Worm (Caenorhabditis elegans) whole organism, L4 larva: ENCODE results near the gene ZK1073.2.

Experiments used
- F44E2.7 ChIP-seq: fragments of 200-800 bp; sonication (Bioruptor generic); IDR thresholded peaks from 2 replicates; pipeline ENCODE4 v2.1.2; 2022; ENCODE audit warnings: missing genetic modification characterization, missing compliant biosample characterization
- T20F7.1 ChIP-seq: fragments of 200-800 bp; sonication (Bioruptor generic); optimal IDR thresholded peaks from 2 replicates; lab custom pipeline; 2018; ENCODE audit warnings: mild to moderate bottlenecking, missing genetic modification characterization, missing compliant biosample characterization
- Y105C5A.15 ChIP-seq: fragments of 200-800 bp; sonication (Bioruptor generic); IDR thresholded peaks from 2 replicates; pipeline ENCODE4 v1.3.6; 2022; ENCODE audit warnings: missing genetic modification characterization, missing compliant biosample characterization
- Y48G9A.11 ChIP-seq: fragments of 200-800 bp; sonication (Bioruptor generic); IDR thresholded peaks from 2 replicates; pipeline ENCODE4 v1.3.6; 2022; ENCODE audit warnings: missing genetic modification reagents, missing genetic modification characterization, missing compliant biosample characterization
- Y5F2A.4 ChIP-seq: fragments of 200-800 bp; sonication (Bioruptor generic); optimal IDR thresholded peaks from 2 replicates; lab custom pipeline; 2018; ENCODE audit warnings: mild to moderate bottlenecking, missing genetic modification characterization, missing compliant biosample characterization
- aha-1 ChIP-seq: fragments of 150-350 bp; peaks from one replicate; lab custom pipeline; 2014; ENCODE audit warnings: missing biosample characterization, missing genetic modification characterization
- aly-2 ChIP-seq: sonication (generic microtip); optimal IDR thresholded peaks from 2 replicates; lab custom pipeline; 2018; ENCODE audit warnings: missing biosample characterization, missing genetic modification characterization
- ceh-28 ChIP-seq: fragments of 150-350 bp; optimal IDR thresholded peaks from 2 replicates; lab custom pipeline; 2014; ENCODE audit warnings: missing biosample characterization, missing genetic modification reagents, missing genetic modification characterization
- ceh-32 ChIP-seq: sonication (generic microtip); optimal IDR thresholded peaks from 2 replicates; lab custom pipeline; 2016; ENCODE audit warnings: mild to moderate bottlenecking, missing genetic modification characterization, missing compliant biosample characterization; ENCODE audit not compliant: poor library complexity
- ceh-44 ChIP-seq: fragments of 200-800 bp; sonication (Bioruptor generic); IDR thresholded peaks from 2 replicates; pipeline ENCODE4 v1.3.6; 2022; ENCODE audit warnings: missing genetic modification reagents, missing genetic modification characterization, missing compliant biosample characterization
- ceh-62 ChIP-seq: sonication (generic microtip); optimal IDR thresholded peaks from 2 replicates; lab custom pipeline; 2017; ENCODE audit warnings: missing biosample characterization, missing genetic modification characterization
- ceh-82 ChIP-seq: sonication (generic microtip); optimal IDR thresholded peaks from 2 replicates; lab custom pipeline; 2017; ENCODE audit warnings: missing biosample characterization, missing genetic modification characterization
- daf-8 ChIP-seq: fragments of 200-800 bp; sonication (Bioruptor generic); IDR thresholded peaks from 2 replicates; pipeline ENCODE4 v1.3.6; 2022; ENCODE audit warnings: missing genetic modification characterization, missing compliant biosample characterization
- dmd-6 ChIP-seq: fragments of 200-800 bp; sonication (Bioruptor generic); IDR thresholded peaks from 2 replicates; pipeline ENCODE4 v1.3.6; 2022; ENCODE audit warnings: missing genetic modification reagents, missing genetic modification characterization, missing compliant biosample characterization
- dmd-8 ChIP-seq: fragments of 200-800 bp; sonication (Bioruptor generic); IDR thresholded peaks from 2 replicates; pipeline ENCODE4 v1.3.6; 2022; ENCODE audit warnings: missing genetic modification characterization, missing compliant biosample characterization
- fkh-10 ChIP-seq: fragments of 150-350 bp; optimal IDR thresholded peaks from 2 replicates; lab custom pipeline; 2014; ENCODE audit warnings: missing biosample characterization, missing genetic modification reagents, missing genetic modification characterization
- hmg-1.1 ChIP-seq: fragments of 200-800 bp; sonication (Bioruptor generic); IDR thresholded peaks from 2 replicates; pipeline ENCODE4 v1.3.6; 2022; ENCODE audit warnings: missing genetic modification reagents, missing genetic modification characterization, missing compliant biosample characterization
- lim-7 ChIP-seq: fragments of 200-800 bp; sonication (Bioruptor generic); IDR thresholded peaks from 2 replicates; pipeline ENCODE4 v1.3.6; 2022; ENCODE audit warnings: missing genetic modification characterization, missing compliant biosample characterization
- lin-1 ChIP-seq: fragments of 200-800 bp; sonication (Bioruptor generic); IDR thresholded peaks from 2 replicates; pipeline ENCODE4 v1.3.6; 2022; ENCODE audit warnings: missing genetic modification reagents, missing genetic modification characterization, missing compliant biosample characterization
- lin-13 ChIP-seq: fragments of 150-350 bp; optimal IDR thresholded peaks from 2 replicates; lab custom pipeline; 2014; ENCODE audit warnings: missing biosample characterization, missing genetic modification reagents, missing genetic modification characterization
- lin-15B ChIP-seq: fragments of 150-350 bp; sonication (generic microtip); optimal IDR thresholded peaks from 3 replicates; lab custom pipeline; 2014; ENCODE audit warnings: missing biosample characterization, missing genetic modification characterization
- lin-29 ChIP-seq: fragments of 200-800 bp; sonication (Bioruptor generic); IDR thresholded peaks from 2 replicates; pipeline ENCODE4 v1.3.6; 2022; ENCODE audit warnings: missing genetic modification reagents, missing genetic modification characterization, missing compliant biosample characterization
- madf-9 ChIP-seq: fragments of 200-800 bp; sonication (Bioruptor generic); conservative IDR thresholded peaks from 2 replicates; pipeline ENCODE4 v1.3.6; 2022; ENCODE audit warnings: missing genetic modification reagents, missing genetic modification characterization, missing compliant biosample characterization
- mep-1 ChIP-seq: fragments of 150-350 bp; sonication (generic microtip); optimal IDR thresholded peaks from 3 replicates; lab custom pipeline; 2014; ENCODE audit warnings: missing biosample characterization, missing genetic modification characterization
- mxl-2 ChIP-seq: fragments of 200-800 bp; sonication (Bioruptor generic); conservative IDR thresholded peaks from 2 replicates; pipeline ENCODE4 v1.3.6; 2022; ENCODE audit warnings: missing genetic modification reagents, missing genetic modification characterization, missing compliant biosample characterization
- nhr-102 ChIP-seq: sonication (generic microtip); optimal IDR thresholded peaks from 2 replicates; lab custom pipeline; 2016; ENCODE audit warnings: mild to moderate bottlenecking, missing genetic modification characterization, moderate library complexity, missing compliant biosample characterization
- nhr-11 ChIP-seq: fragments of 150-350 bp; optimal IDR thresholded peaks from 2 replicates; lab custom pipeline; 2014; ENCODE audit warnings: missing biosample characterization, missing genetic modification characterization
- nhr-111 ChIP-seq: fragments of 200-800 bp; sonication (Bioruptor generic); optimal IDR thresholded peaks from 2 replicates; lab custom pipeline; 2018; ENCODE audit warnings: mild to moderate bottlenecking, missing genetic modification characterization, missing compliant biosample characterization
- nhr-237 ChIP-seq: sonication (generic microtip); optimal IDR thresholded peaks from 2 replicates; lab custom pipeline; 2017; ENCODE audit warnings: missing biosample characterization, missing genetic modification characterization
- nhr-25 ChIP-seq: sonication (generic microtip); optimal IDR thresholded peaks from 2 replicates; lab custom pipeline; 2017; ENCODE audit warnings: missing genetic modification characterization, mild to moderate bottlenecking, missing compliant biosample characterization, antibody characterized with exemption, moderate library complexity, borderline replicate concordance; ENCODE audit not compliant: insufficient read depth
- nhr-41 ChIP-seq: fragments of 200-800 bp; sonication (Bioruptor generic); IDR thresholded peaks from 2 replicates; pipeline ENCODE4 v1.3.6; 2022; ENCODE audit warnings: missing genetic modification reagents, missing genetic modification characterization, missing compliant biosample characterization
- nhr-42 ChIP-seq: fragments of 200-800 bp; sonication (Bioruptor generic); IDR thresholded peaks from 2 replicates; pipeline ENCODE4 v1.3.6; 2022; ENCODE audit warnings: missing genetic modification characterization, missing compliant biosample characterization
- nhr-6 ChIP-seq: fragments of 150-350 bp; optimal IDR thresholded peaks from 2 replicates; lab custom pipeline; 2014; ENCODE audit warnings: missing biosample characterization, missing genetic modification characterization
- nhr-76 ChIP-seq: fragments of 150-350 bp; optimal IDR thresholded peaks from 2 replicates; lab custom pipeline; 2014; ENCODE audit warnings: missing biosample characterization, missing genetic modification characterization
- nhr-77 ChIP-seq: fragments of 150-350 bp; optimal IDR thresholded peaks from 2 replicates; lab custom pipeline; 2014; ENCODE audit warnings: missing biosample characterization, missing genetic modification characterization
- pha-4 ChIP-seq, 2 experiments: fragments of 150-350 bp in 1 of 2; fragments of 200-800 bp in 1 of 2; sonication (Bioruptor generic) in 1 of 2; IDR thresholded peaks in 1 of 2; optimal IDR thresholded peaks in 1 of 2; 2 replicates each; pipeline versions ENCODE4 v1.3.6 to Lab custom; 2014 to 2022; ENCODE audit warnings: missing genetic modification characterization in 2 of 2, missing genetic modification reagents in 2 of 2, missing biosample characterization in 1 of 2, missing compliant biosample characterization in 1 of 2
- pqm-1 ChIP-seq: sonication (generic microtip); optimal IDR thresholded peaks from 2 replicates; lab custom pipeline; 2017; ENCODE audit warnings: missing biosample characterization, missing genetic modification characterization
- saeg-2 ChIP-seq: fragments of 200-800 bp; sonication (Bioruptor generic); IDR thresholded peaks from 2 replicates; pipeline ENCODE4 v1.3.6; 2022; ENCODE audit warnings: missing genetic modification reagents, missing genetic modification characterization, missing compliant biosample characterization
- sdz-12 ChIP-seq: fragments of 200-800 bp; sonication (Bioruptor generic); optimal IDR thresholded peaks from 2 replicates; lab custom pipeline; 2018; ENCODE audit warnings: mild to moderate bottlenecking, missing genetic modification characterization, missing compliant biosample characterization
- set-16 ChIP-seq: fragments of 200-800 bp; sonication (Bioruptor generic); IDR thresholded peaks from 2 replicates; pipeline ENCODE4 v1.3.6; 2022; ENCODE audit warnings: missing genetic modification reagents, missing genetic modification characterization, missing compliant biosample characterization
- spr-3 ChIP-seq: fragments of 200-800 bp; sonication (Bioruptor generic); optimal IDR thresholded peaks from 2 replicates; lab custom pipeline; 2018; ENCODE audit warnings: mild to moderate bottlenecking, missing genetic modification characterization, missing compliant biosample characterization
- tag-97 ChIP-seq: fragments of 200-800 bp; sonication (Bioruptor generic); IDR thresholded peaks from 2 replicates; pipeline ENCODE4 v1.3.6; 2022; ENCODE audit warnings: missing genetic modification characterization, missing compliant biosample characterization
- unc-130 ChIP-seq: sonication (generic microtip); optimal IDR thresholded peaks from 2 replicates; lab custom pipeline; 2016; ENCODE audit warnings: missing genetic modification reagents, missing genetic modification characterization, missing compliant biosample characterization
- unc-39 ChIP-seq: sonication (generic microtip); optimal IDR thresholded peaks from 2 replicates; lab custom pipeline; 2017; ENCODE audit warnings: missing biosample characterization, missing genetic modification characterization
- vab-7 ChIP-seq: fragments of 200-800 bp; sonication (Bioruptor generic); IDR thresholded peaks from 2 replicates; pipeline ENCODE4 v1.3.6; 2022; ENCODE audit warnings: missing genetic modification reagents, missing genetic modification characterization, missing compliant biosample characterization
- zfp-2 ChIP-seq: sonication (generic microtip); optimal IDR thresholded peaks from 2 replicates; lab custom pipeline; 2016; ENCODE audit warnings: mild to moderate bottlenecking, missing genetic modification characterization, missing compliant biosample characterization
- zfp-3 ChIP-seq: fragments of 200-800 bp; sonication (Bioruptor generic); conservative IDR thresholded peaks from 2 replicates; pipeline ENCODE4 v1.3.6; 2022; ENCODE audit warnings: missing genetic modification reagents, missing genetic modification characterization, missing compliant biosample characterization
- zip-2 ChIP-seq: fragments of 150-350 bp; optimal IDR thresholded peaks from 2 replicates; lab custom pipeline; 2014; ENCODE audit warnings: missing biosample characterization, missing genetic modification characterization
- ztf-11 ChIP-seq: fragments of 150-350 bp; optimal IDR thresholded peaks from 2 replicates; lab custom pipeline; 2014; ENCODE audit warnings: missing biosample characterization, missing genetic modification characterization

ZK1073.2 gene

DNA sequence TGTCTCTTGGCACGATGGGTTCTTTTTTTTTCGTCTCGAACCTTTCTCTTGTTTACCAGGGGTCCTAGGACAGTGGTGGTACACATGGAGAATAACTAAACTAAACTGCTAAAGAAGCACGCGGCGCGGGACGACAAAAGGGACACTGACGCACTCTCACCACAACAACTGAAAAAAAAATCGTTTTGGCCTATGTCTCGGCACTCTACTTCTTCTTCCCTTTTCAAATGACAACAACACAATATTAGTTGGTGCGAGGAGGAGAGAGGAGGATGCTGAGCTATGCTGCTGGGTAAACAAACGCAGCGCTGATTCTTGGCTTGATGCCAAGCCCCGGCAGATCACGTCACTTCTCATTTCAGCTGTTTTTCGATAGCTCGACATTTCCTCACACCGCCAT, 41.7 kb downstream of the ZK1073.2 start (continued):
- TF ChIP-seq mep-1 (no peak), set-16 (no peak), dmd-6 (GFP tag; lab: Robert Waterston, UW) (no peak), pha-4 (GFP tag; IDR thresholded peaks at IDR 0.05; lab: Robert Waterston, UW) (no peak), pha-4 (tag; optimal IDR thresholded peaks at IDR 0.05; lab: Kevin White, UChicago) (no peak), mxl-2 (GFP tag; lab: Robert Waterston, UW) (no peak), nhr-237 (tag; lab: Kevin White, UChicago) (no peak), aha-1 (peak; percentile 32), daf-8 (GFP tag; lab: Robert Waterston, UW) (no peak), ceh-82 (tag; lab: Kevin White, UChicago) (no peak), nhr-102 (no peak), ceh-44 (GFP tag; lab: Robert Waterston, UW) (no peak), Y48G9A.11 (GFP tag; lab: Robert Waterston, UW) (no peak), nhr-111 (GFP tag; lab: Kevin White, UChicago) (no peak), lin-13 (GFP tag; lab: Kevin White, UChicago) (no peak), lin-15B (no peak), T20F7.1 (GFP tag; lab: Kevin White, UChicago) (no peak), sdz-12 (GFP tag; lab: Kevin White, UChicago) (no peak), dmd-8 (GFP tag; lab: Robert Waterston, UW) (no peak), nhr-42 (no peak), fkh-10 (GFP tag; lab: Kevin White, UChicago) (peak; percentile 42), nhr-6 (peak; percentile 0), lin-1 (GFP tag; lab: Robert Waterston, UW) (no peak), nhr-11 (tag; lab: Kevin White, UChicago) (peak; percentile 1), nhr-25 (tag; lab: Kevin White, UChicago) (no peak), Y5F2A.4 (GFP tag; lab: Kevin White, UChicago) (no peak), saeg-2 (GFP tag; lab: Robert Waterston, UW) (no peak), zfp-3 (GFP tag; lab: Robert Waterston, UW) (no peak), ceh-28 (tag; lab: Kevin White, UChicago) (peak; percentile 14)
- TF ChIP-seq, all 104 proteins: peak for 10

DNA sequence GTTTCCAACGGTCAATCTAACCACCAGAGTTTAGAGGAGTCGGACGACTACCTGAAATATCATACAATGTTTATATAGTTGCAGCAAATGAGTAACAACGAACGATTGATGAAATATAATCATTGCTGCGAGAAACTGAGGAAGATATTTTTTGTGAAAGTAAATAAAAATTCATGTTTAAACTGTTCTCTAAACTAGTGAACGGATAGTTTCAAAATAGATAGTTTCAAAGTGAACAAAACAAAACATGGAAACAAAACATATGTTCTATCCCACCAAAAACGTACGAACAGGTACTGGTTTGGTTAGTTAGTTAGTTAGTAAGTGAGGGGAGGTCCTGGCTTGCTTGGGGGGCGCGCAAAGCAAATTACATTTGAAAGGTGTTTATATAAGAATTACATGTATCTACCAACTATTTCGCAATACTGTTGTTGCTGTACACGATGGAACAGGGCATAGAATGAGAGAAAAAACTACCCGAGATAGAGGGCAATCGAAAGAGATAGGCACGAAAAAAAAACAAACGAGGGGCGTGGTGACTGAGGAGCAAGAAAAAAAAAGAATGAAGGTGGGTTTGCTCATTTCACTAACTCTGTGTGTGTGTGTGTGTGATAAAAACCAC, 43.6 kb downstream of the ZK1073.2 start, which contains the start of gene F09C8.2:
Gene F09C8.2, minus strand, starts transcription at position 51 of the 622 bp plus-strand sequence.
- TF ChIP-seq pqm-1 (tag; lab: Kevin White, UChicago) (no peak), unc-130 (GFP tag; lab: Kevin White, UChicago) (no peak), hmg-1.1 (GFP tag; lab: Robert Waterston, UW) (no peak)

DNA sequence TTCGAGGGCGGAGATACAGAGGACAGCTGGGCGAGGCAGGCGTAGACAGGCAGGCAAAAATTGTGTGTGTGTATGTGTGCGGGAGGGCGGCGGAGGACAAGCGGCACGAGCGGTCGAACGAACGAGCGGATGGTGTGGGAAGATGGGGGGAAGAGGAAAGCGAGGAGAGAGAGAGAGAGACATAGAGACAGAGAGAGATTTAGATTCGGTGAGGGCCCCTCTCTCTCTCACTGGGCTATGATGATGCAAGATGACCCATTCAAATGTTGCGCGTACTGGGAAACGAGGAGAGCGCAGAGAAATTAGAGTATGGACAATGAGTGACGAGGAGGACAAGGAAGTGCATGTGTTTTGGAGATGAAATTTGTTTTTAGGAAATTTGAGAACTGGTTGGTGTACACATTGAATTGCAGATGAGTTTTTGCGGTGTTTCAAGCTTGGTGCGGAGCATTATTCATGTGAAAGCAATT, 44.3 kb downstream of the ZK1073.2 start:
- TF ChIP-seq madf-9 (GFP tag; lab: Robert Waterston, UW) (peak; percentile 54; the same call in 1 of the 2 replicates), ztf-11 (tag; lab: Kevin White, UChicago) (no peak), Y105C5A.15 (no peak), nhr-77 (tag; lab: Kevin White, UChicago) (no peak), lim-7 (no peak), lin-15B (no peak), tag-97 (GFP tag; lab: Robert Waterston, UW) (no peak), aly-2 (no peak), T20F7.1 (GFP tag; lab: Kevin White, UChicago) (no peak), zfp-3 (GFP tag; lab: Robert Waterston, UW) (no peak), ceh-62 (tag; lab: Kevin White, UChicago) (no peak), spr-3 (GFP tag; lab: Kevin White, UChicago) (no peak), zfp-2 (tag; lab: Kevin White, UChicago) (no peak), zip-2 (tag; lab: Kevin White, UChicago) (no peak), nhr-41 (GFP tag; lab: Robert Waterston, UW) (no peak), lin-29 (GFP tag; lab: Robert Waterston, UW) (peak; percentile 40; the same call in 1 of the 2 replicates), dmd-8 (GFP tag; lab: Robert Waterston, UW) (no peak), F44E2.7 (GFP tag; lab: Robert Waterston, UW) (no peak), vab-7 (GFP tag; lab: Robert Waterston, UW) (no peak), ceh-32 (tag; lab: Kevin White, UChicago) (no peak), nhr-76 (no peak), unc-39 (tag; lab: Kevin White, UChicago) (no peak)
